Worm (Caenorhabditis elegans) whole organism, L4 larva: Measurements from ENCODE around the gene C14E2.4.

ENCODE experiments used
- aha-1 ChIP-seq: fragments of 150-350 bp; peaks from one replicate; lab custom pipeline; 2014; ENCODE audit warnings: missing biosample characterization, missing genetic modification characterization
- ces-1 ChIP-seq: fragments of 150-350 bp; sonication (generic microtip); optimal IDR thresholded peaks from 4 replicates; lab custom pipeline; 2014; ENCODE audit warnings: missing biosample characterization, missing genetic modification reagents, missing genetic modification characterization
- hif-1 ChIP-seq, 2 experiments: sonication (generic microtip); optimal IDR thresholded peaks; 2 replicates each; lab custom pipeline; 2016 to 2017; ENCODE audit warnings: missing compliant biosample characterization in 2 of 2, missing genetic modification characterization in 2 of 2, missing genetic modification reagents in 2 of 2, missing genotype in 2 of 2, mild to moderate bottlenecking in 1 of 2
- nhr-237 ChIP-seq: sonication (generic microtip); optimal IDR thresholded peaks from 2 replicates; lab custom pipeline; 2017; ENCODE audit warnings: missing biosample characterization, missing genetic modification characterization
- pqm-1 ChIP-seq: sonication (generic microtip); optimal IDR thresholded peaks from 2 replicates; lab custom pipeline; 2017; ENCODE audit warnings: missing biosample characterization, missing genetic modification characterization
- saeg-2 ChIP-seq: fragments of 200-800 bp; sonication (Bioruptor generic); IDR thresholded peaks from 2 replicates; pipeline ENCODE4 v1.3.6; 2022; ENCODE audit warnings: missing genetic modification reagents, missing genetic modification characterization, missing compliant biosample characterization
- skn-1 ChIP-seq: fragments of 150-350 bp; optimal IDR thresholded peaks from 2 replicates; lab custom pipeline; 2014; ENCODE audit warnings: missing biosample characterization, missing genetic modification characterization
- snpc-4 ChIP-seq: fragments of 150-350 bp; optimal IDR thresholded peaks from 2 replicates; lab custom pipeline; 2014; ENCODE audit warnings: missing biosample characterization, missing genetic modification characterization
- unc-130 ChIP-seq: sonication (generic microtip); optimal IDR thresholded peaks from 2 replicates; lab custom pipeline; 2016; ENCODE audit warnings: missing genetic modification reagents, missing genetic modification characterization, missing compliant biosample characterization
- ztf-11 ChIP-seq: fragments of 150-350 bp; optimal IDR thresholded peaks from 2 replicates; lab custom pipeline; 2014; ENCODE audit warnings: missing biosample characterization, missing genetic modification characterization

DNA sequence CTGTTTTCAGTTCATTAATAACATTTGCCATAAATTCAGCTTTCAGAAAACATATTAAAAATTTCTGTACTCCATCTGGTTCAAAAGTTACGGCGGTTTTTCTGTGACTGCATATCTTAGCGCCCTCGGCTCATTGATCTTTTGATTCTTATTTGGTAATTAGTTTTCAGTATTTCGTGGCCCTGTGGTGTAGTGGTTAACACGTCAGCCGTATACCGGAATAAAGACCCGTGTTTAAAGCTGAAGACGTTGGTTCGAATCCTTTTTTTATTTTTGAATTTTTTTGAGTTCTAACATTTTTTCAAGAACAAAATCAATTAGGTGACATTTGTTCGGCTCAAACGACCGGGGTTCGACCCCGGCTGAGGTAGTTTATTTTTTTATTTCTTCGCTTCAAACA lies 9.3 kb upstream of the C14E2.4 start:
- no peak for TF ChIP-seq ztf-11 (tag; lab: Kevin White, UChicago)
- no peak for TF ChIP-seq unc-130 (GFP tag; lab: Kevin White, UChicago)
- no peak for TF ChIP-seq hif-1 (tag; optimal IDR thresholded peaks at IDR 0.05; lab: Kevin White, UChicago)
- no peak for TF ChIP-seq pqm-1
- TF ChIP-seq snpc-4 (tag; lab: Kevin White, UChicago) = no peak
- TF ChIP-seq skn-1 (tag; lab: Kevin White, UChicago) = no peak
- no peak for TF ChIP-seq ces-1 (GFP tag; lab: Kevin White, UChicago)
- no peak for TF ChIP-seq saeg-2 (GFP tag; lab: Robert Waterston, UW)
- TF ChIP-seq nhr-237 (tag; lab: Kevin White, UChicago) = no peak
- TF ChIP-seq aha-1 (tag; lab: Kevin White, UChicago) = no peak
